Fruit fly (Drosophila melanogaster) whole organism, wandering third instar larva: ENCODE results near the gene CG8861.

Experiments used
- h ChIP-seq: fragments of 200-800 bp; sonication (Bioruptor generic); optimal IDR thresholded peaks from 3 replicates; lab custom pipeline; 2016; ENCODE audit warnings: missing biosample characterization, mild to moderate bottlenecking, missing genetic modification characterization
- pan ChIP-seq: fragments of >200 bp; optimal IDR thresholded peaks from 2 replicates; lab custom pipeline; 2017

dm6 chr3R:9345904-9346303 lies 17.6 kb upstream of the CG8861 start:
- no peak for TF ChIP-seq pan (lab: Kevin White, UChicago)
- TF ChIP-seq h (GFP tag; lab: Kevin White, UChicago), result no peak
